Worm (Caenorhabditis elegans): ENCODE measurements around the gene sre-4.

Gene sre-4

ce11 chrIV:9740851-9741549, 43.6 kb downstream of the sre-4 start, which contains the start of gene gln-6 (continued):
- TF ChIP-seq F33H1.4 (GFP tag; IDR thresholded peaks at IDR 0.05) = peak; percentile 71
- peak; percentile 25; the same call in 1 of the 2 replicates for TF ChIP-seq nfyb-1 (GFP tag; IDR thresholded peaks at IDR 0.05)
- TF ChIP-seq ekl-4 (GFP tag; IDR thresholded peaks at IDR 0.05) = 0 out of 2 replicates have a peak, but pooled peaks have one; percentile 19
- peak; percentile 96 for TF ChIP-seq madf-6 (GFP tag; IDR thresholded peaks at IDR 0.05)
- peak; percentile 86 for TF ChIP-seq madf-3 (GFP tag; IDR thresholded peaks at IDR 0.05)
- peak; percentile 82 for TF ChIP-seq dox-1 (GFP tag; IDR thresholded peaks at IDR 0.05)
- TF ChIP-seq snpc-1.1 (tag; optimal IDR thresholded peaks at IDR 0.05; ENCODE audit: insufficient read depth) = peak; percentile 17
- peak; percentile 89 for TF ChIP-seq ceh-91 (GFP tag; IDR thresholded peaks at IDR 0.05)
- TF ChIP-seq B0019.2 (GFP tag; conservative IDR thresholded peaks at IDR 0.05) = peak; percentile 67
- peak; percentile 94 for TF ChIP-seq efl-1 (GFP tag; optimal IDR thresholded peaks at IDR 0.05)
- peak; percentile 67; the same call in 1 of the 2 replicates for TF ChIP-seq C17E4.6 (GFP tag; IDR thresholded peaks at IDR 0.05)
- 0 out of 2 replicates have a peak, but pooled peaks have one; percentile 38 for TF ChIP-seq ztf-28 (GFP tag; IDR thresholded peaks at IDR 0.05)

- TF ChIP-seq sdz-38 (tag; optimal IDR thresholded peaks at IDR 0.05) = no peak
- no peak for TF ChIP-seq cebp-1 (GFP tag; IDR thresholded peaks at IDR 0.05)
- peak; percentile 42 for TF ChIP-seq cebp-1 (tag; optimal IDR thresholded peaks at IDR 0.05)
- no peak for TF ChIP-seq mxl-1 (tag; optimal IDR thresholded peaks at IDR 0.05)
- peak; percentile 80; the same call in 1 of the 2 replicates for TF ChIP-seq Y95B8A.8 (GFP tag; IDR thresholded peaks at IDR 0.05)
- no peak for TF ChIP-seq atf-7 (tag; optimal IDR thresholded peaks at IDR 0.05)
- no peak for TF ChIP-seq nhr-27 (tag; optimal IDR thresholded peaks at IDR 0.05)
- no peak for TF ChIP-seq lsy-27 (tag; optimal IDR thresholded peaks at IDR 0.05; ENCODE audit: borderline replicate concordance, insufficient read depth)
- no peak for TF ChIP-seq akir-1 (GFP tag; optimal IDR thresholded peaks at IDR 0.05)
- peak; percentile 32; the same call in 1 of the 2 replicates for TF ChIP-seq F33H1.4 (GFP tag; IDR thresholded peaks at IDR 0.05)
- peak; percentile 40 for TF ChIP-seq snpc-4 (GFP tag; optimal IDR thresholded peaks at IDR 0.05)
- TF ChIP-seq snpc-4 (tag; optimal IDR thresholded peaks at IDR 0.05) = peak in 2 of 4 experiments; percentile 16 to 53
- no peak for TF ChIP-seq ceh-100 (GFP tag; IDR thresholded peaks at IDR 0.05)
- no peak for TF ChIP-seq ceh-58 (GFP tag; IDR thresholded peaks at IDR 0.05)
- TF ChIP-seq hsf-1 (GFP tag; IDR thresholded peaks at IDR 0.05) = peak; percentile 66; the same call in 1 of the 2 replicates
- TF ChIP-seq lin-40 (tag; optimal IDR thresholded peaks at IDR 0.05) = no peak
- peak; percentile 70; the same call in 1 of the 2 replicates for TF ChIP-seq C17E4.6 (GFP tag; IDR thresholded peaks at IDR 0.05)
- TF ChIP-seq nhr-80 (tag; optimal IDR thresholded peaks at IDR 0.05) = no peak
- TF ChIP-seq K11D2.4 (GFP tag; IDR thresholded peaks at IDR 0.05) = no peak
- TF ChIP-seq zim-3 (tag; optimal IDR thresholded peaks at IDR 0.05) = no peak
- TF ChIP-seq snpc-1.1 (tag; optimal IDR thresholded peaks at IDR 0.05; ENCODE audit: insufficient read depth) = no peak
- TF ChIP-seq F55B11.4 (tag; optimal IDR thresholded peaks at IDR 0.05; ENCODE audit: borderline replicate concordance, insufficient read depth) = no peak
- TF ChIP-seq ztf-28 (GFP tag; IDR thresholded peaks at IDR 0.05) = no peak
- no peak for TF ChIP-seq ets-4 (GFP tag; optimal IDR thresholded peaks at IDR 0.05)
- TF ChIP-seq chd-7 (tag; optimal IDR thresholded peaks at IDR 0.05) = no peak
- TF ChIP-seq attf-5 (GFP tag; optimal IDR thresholded peaks at IDR 0.05) = no peak
- no peak for TF ChIP-seq rpc-1 (optimal IDR thresholded peaks at IDR 0.05)
- no peak for TF ChIP-seq rpc-1 (tag; optimal IDR thresholded peaks at IDR 0.05)
- no peak for TF ChIP-seq ztf-26 (tag; optimal IDR thresholded peaks at IDR 0.05)
- TF ChIP-seq rcor-1 (GFP tag; IDR thresholded peaks at IDR 0.05) = peak; percentile 51
- no peak for TF ChIP-seq fkh-3 (tag; optimal IDR thresholded peaks at IDR 0.05)
- no peak for TF ChIP-seq athp-1 (tag; optimal IDR thresholded peaks at IDR 0.05)
- no peak for TF ChIP-seq lag-1 (GFP tag; IDR thresholded peaks at IDR 0.05)
- no peak for TF ChIP-seq ccch-3 (GFP tag; optimal IDR thresholded peaks at IDR 0.05)
- TF ChIP-seq lsl-1 (GFP tag; optimal IDR thresholded peaks at IDR 0.05) = peak; percentile 38
- TF ChIP-seq aptf-2 (GFP tag; conservative IDR thresholded peaks at IDR 0.05) = no peak
- no peak for TF ChIP-seq somi-1 (GFP tag; optimal IDR thresholded peaks at IDR 0.05)
- TF ChIP-seq snpc-1.3 (tag; optimal IDR thresholded peaks at IDR 0.05; ENCODE audit: insufficient read depth) = no peak
These were observed 45.6 kb downstream of the sre-4 start for ce11 chrIV:9739001-9739400.

Measured in whole organism, young adult.